Worm (Caenorhabditis elegans) whole organism, mixed stage, embryonic: ENCODE results near the gene mdt-19.

Experiments
- hlh-1 ChIP-seq: fragments of 150-350 bp; optimal IDR thresholded peaks from 2 replicates; lab custom pipeline; 2014; ENCODE audit warnings: missing biosample characterization, missing genetic modification reagents, missing genetic modification characterization
- lin-13 ChIP-seq: fragments of 150-350 bp; optimal IDR thresholded peaks from 2 replicates; lab custom pipeline; 2014; ENCODE audit warnings: missing biosample characterization, missing genetic modification characterization
- lsy-2 ChIP-seq: fragments of 150-350 bp; optimal IDR thresholded peaks from 2 replicates; lab custom pipeline; 2014; ENCODE audit warnings: missing biosample characterization, missing genetic modification characterization
- mep-1 ChIP-seq: fragments of 150-350 bp; optimal IDR thresholded peaks from 2 replicates; lab custom pipeline; 2017; ENCODE audit warnings: missing biosample characterization, missing genetic modification reagents, missing genetic modification characterization, inconsistent platforms
- nhr-237 ChIP-seq: fragments of 150-350 bp; optimal IDR thresholded peaks from 2 replicates; lab custom pipeline; 2014; ENCODE audit warnings: missing biosample characterization, missing genetic modification characterization
- nhr-28 ChIP-seq: fragments of 150-350 bp; optimal IDR thresholded peaks from 2 replicates; lab custom pipeline; 2014; ENCODE audit warnings: missing biosample characterization, missing genetic modification characterization
- nhr-76 ChIP-seq: sonication (generic microtip); optimal IDR thresholded peaks from 2 replicates; lab custom pipeline; 2017; ENCODE audit warnings: missing biosample characterization, missing genetic modification characterization
- sem-2 ChIP-seq: fragments of 200-800 bp; sonication (Bioruptor generic); optimal IDR thresholded peaks from 2 replicates; lab custom pipeline; 2018; ENCODE audit warnings: mild to moderate bottlenecking, missing genetic modification characterization, missing compliant biosample characterization
- unc-39 ChIP-seq: fragments of 150-350 bp; optimal IDR thresholded peaks from 2 replicates; lab custom pipeline; 2014; ENCODE audit warnings: missing biosample characterization, missing genetic modification characterization
- unc-62 ChIP-seq: fragments of 150-350 bp; optimal IDR thresholded peaks from 2 replicates; lab custom pipeline; 2014; ENCODE audit warnings: missing biosample characterization, missing genetic modification reagents, missing genetic modification characterization
- ztf-11 ChIP-seq: fragments of 150-350 bp; optimal IDR thresholded peaks from 2 replicates; lab custom pipeline; 2014; ENCODE audit warnings: missing biosample characterization, missing genetic modification characterization

- TF ChIP-seq nhr-76 (no peak), nhr-237 (tag; lab: Kevin White, UChicago) (no peak), nhr-28 (tag; lab: Kevin White, UChicago) (no peak), hlh-1 (tag; lab: Kevin White, UChicago) (no peak), unc-62 (GFP tag; lab: Kevin White, UChicago) (no peak), sem-2 (GFP tag; lab: Kevin White, UChicago) (no peak), lin-13 (tag; lab: Kevin White, UChicago) (no peak), unc-39 (tag; lab: Kevin White, UChicago) (no peak), lsy-2 (tag; lab: Kevin White, UChicago) (no peak), mep-1 (no peak), ztf-11 (tag; lab: Kevin White, UChicago) (no peak)
Observed at ce11 chrIII:2560763-2561162, 37.1 kb upstream of the mdt-19 start.
